Worm (Caenorhabditis elegans): ENCODE results near the gene C39H7.4.

DNA sequence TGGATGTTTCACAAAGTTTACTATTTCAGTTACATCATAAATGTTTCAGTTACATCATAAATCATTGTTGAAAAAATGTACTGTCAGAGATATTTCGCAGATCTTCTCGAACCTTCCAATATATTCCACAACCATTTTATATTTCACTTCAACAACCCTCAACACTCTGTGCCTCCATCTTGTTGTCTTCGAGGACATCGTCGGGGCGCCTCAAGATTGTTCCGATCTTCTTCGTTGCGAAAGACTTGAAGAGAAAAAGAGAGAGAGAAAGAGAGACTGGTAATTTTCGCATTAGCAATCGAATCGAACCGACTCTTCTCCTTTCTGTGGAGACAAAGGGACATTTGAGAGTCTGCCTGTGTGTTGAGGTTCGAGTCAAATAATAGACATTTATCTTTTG is 51.1 kb downstream of the C39H7.4 start:
- no peak for TF ChIP-seq unc-62 (GFP tag; optimal IDR thresholded peaks at IDR 0.05)
- no peak for TF ChIP-seq snpc-4 (GFP tag; optimal IDR thresholded peaks at IDR 0.05)
- TF ChIP-seq snpc-4 (tag; optimal IDR thresholded peaks at IDR 0.05) = no peak
- no peak for TF ChIP-seq F49E8.2 (tag; optimal IDR thresholded peaks at IDR 0.05; ENCODE audit: insufficient read depth)
- no peak for TF ChIP-seq F52B5.7 (tag; optimal IDR thresholded peaks at IDR 0.05)
- TF ChIP-seq zfh-2 (GFP tag; conservative IDR thresholded peaks at IDR 0.05) = no peak

All from whole organism, young adult.